Worm (Caenorhabditis elegans): Measurements from ENCODE around the gene vps-24.

Gene vps-24

ce11 chrII:4994939-4995338, 1.1 kb downstream of the vps-24 start, which contains the start of gene rnh-1.0:
TSS of gene rnh-1.0 (plus strand) at chrII:4995327.
- TF ChIP-seq dmd-6 (GFP tag; IDR thresholded peaks at IDR 0.05) (peak; percentile 7; the same call in 1 of the 2 replicates), ZK337.2 (GFP tag; IDR thresholded peaks at IDR 0.05) (no peak), Y5F2A.4 (GFP tag; optimal IDR thresholded peaks at IDR 0.05) (no peak), zag-1 (tag; optimal IDR thresholded peaks at IDR 0.05) (no peak), hlh-30 (tag; optimal IDR thresholded peaks at IDR 0.05; ENCODE audit: insufficient read depth) (peak; percentile 20)

ce11 chrII:4998657-4999056, 4.9 kb downstream of the vps-24 start, which contains the start of gene F59A6.11:
TSS of gene F59A6.11 (minus strand) at chrII:4998757.
- TF ChIP-seq set-16 (GFP tag; IDR thresholded peaks at IDR 0.05), result no peak
- no peak for TF ChIP-seq zag-1 (tag; optimal IDR thresholded peaks at IDR 0.05)
- TF ChIP-seq spr-1 (tag; optimal IDR thresholded peaks at IDR 0.05), result no peak
- TF ChIP-seq R02D3.7 (tag; optimal IDR thresholded peaks at IDR 0.05), result no peak
- no peak for TF ChIP-seq hlh-30 (tag; optimal IDR thresholded peaks at IDR 0.05; ENCODE audit: insufficient read depth)
- no peak for TF ChIP-seq aly-2 (tag; optimal IDR thresholded peaks at IDR 0.05)
- TF ChIP-seq ceh-32 (tag; optimal IDR thresholded peaks at IDR 0.05; ENCODE audit: poor library complexity), result no peak
- no peak for TF ChIP-seq unc-39 (tag; optimal IDR thresholded peaks at IDR 0.05)
- no peak for TF ChIP-seq ceh-20 (GFP tag; IDR thresholded peaks at IDR 0.05)
- no peak for TF ChIP-seq zfp-3 (GFP tag; conservative IDR thresholded peaks at IDR 0.05)
- TF ChIP-seq mdt-29 (GFP tag; IDR thresholded peaks at IDR 0.05), result no peak
- no peak for TF ChIP-seq pqm-1 (tag; optimal IDR thresholded peaks at IDR 0.05)
- TF ChIP-seq mdl-1 (tag; optimal IDR thresholded peaks at IDR 0.05), result no peak
- TF ChIP-seq aha-1 (tag), result no peak

- TF ChIP-seq unc-62 (GFP tag; optimal IDR thresholded peaks at IDR 0.05 in 1 of 2) (peak in 1 of 2 experiments; percentile 91), unc-62 (tag; optimal IDR thresholded peaks at IDR 0.05) (no peak), spr-3 (GFP tag; optimal IDR thresholded peaks at IDR 0.05) (peak; percentile 47), F49E8.2 (tag; optimal IDR thresholded peaks at IDR 0.05; ENCODE audit: borderline replicate concordance) (no peak), hmg-1.1 (GFP tag; IDR thresholded peaks at IDR 0.05) (peak; percentile 90), dmd-8 (GFP tag; IDR thresholded peaks at IDR 0.05) (no peak), nhr-11 (tag; optimal IDR thresholded peaks at IDR 0.05) (peak; percentile 74), set-16 (GFP tag; IDR thresholded peaks at IDR 0.05) (no peak), zag-1 (tag; optimal IDR thresholded peaks at IDR 0.05) (no peak), dmd-9 (GFP tag; IDR thresholded peaks at IDR 0.05) (no peak), pha-4 (GFP tag; IDR thresholded peaks at IDR 0.05) (no peak), pha-4 (tag; optimal IDR thresholded peaks at IDR 0.05) (peak; percentile 79), ceh-28 (tag; optimal IDR thresholded peaks at IDR 0.05) (no peak), duxl-1 (tag; optimal IDR thresholded peaks at IDR 0.05; ENCODE audit: poor library complexity) (peak; percentile 74), aha-1 (tag) (peak; percentile 97), ztf-7 (tag; optimal IDR thresholded peaks at IDR 0.05) (no peak), dmd-6 (GFP tag; IDR thresholded peaks at IDR 0.05) (peak; percentile 62), F26F4.8 (GFP tag; conservative IDR thresholded peaks at IDR 0.05) (no peak), jun-1 (tag; optimal IDR thresholded peaks at IDR 0.05) (peak; percentile 57), madf-5 (GFP tag; IDR thresholded peaks at IDR 0.05) (no peak), F37D6.2 (tag; optimal IDR thresholded peaks at IDR 0.05) (peak; percentile 29), unc-39 (tag; optimal IDR thresholded peaks at IDR 0.05) (no peak), nhr-25 (tag; optimal IDR thresholded peaks at IDR 0.05; ENCODE audit: borderline replicate concordance, insufficient read depth) (peak; percentile 26), aly-2 (tag; optimal IDR thresholded peaks at IDR 0.05) (no peak), ceh-62 (tag; optimal IDR thresholded peaks at IDR 0.05) (no peak), fkh-10 (GFP tag; optimal IDR thresholded peaks at IDR 0.05) (peak; percentile 30), rbr-2 (tag; optimal IDR thresholded peaks at IDR 0.05) (no peak), ceh-44 (GFP tag; IDR thresholded peaks at IDR 0.05) (no peak), T26A8.4 (GFP tag; IDR thresholded peaks at IDR 0.05) (peak; percentile 79), madf-9 (GFP tag; conservative IDR thresholded peaks at IDR 0.05) (peak; percentile 68), zip-2 (tag; optimal IDR thresholded peaks at IDR 0.05) (peak; percentile 42), ceh-82 (tag; optimal IDR thresholded peaks at IDR 0.05) (no peak), lin-1 (GFP tag; IDR thresholded peaks at IDR 0.05) (peak; percentile 68; the same call in 1 of the 2 replicates), nhr-76 (tag; optimal IDR thresholded peaks at IDR 0.05) (no peak), mes-2 (tag; optimal IDR thresholded peaks at IDR 0.05; ENCODE audit: poor library complexity, severe bottlenecking) (peak; percentile 93), mdl-1 (tag; optimal IDR thresholded peaks at IDR 0.05) (no peak), spr-1 (tag; optimal IDR thresholded peaks at IDR 0.05) (peak; percentile 45), dpl-1 (GFP tag; optimal IDR thresholded peaks at IDR 0.05) (peak; percentile 100), R02D3.7 (tag; optimal IDR thresholded peaks at IDR 0.05) (no peak)
These were observed 5.3 kb downstream of the vps-24 start, which contains the start of gene citk-2 for ce11 chrII:4999122-4999521. TSS of gene citk-2 (plus strand) at chrII:4999520.
